Worm (Caenorhabditis elegans): ENCODE results near the gene mix-1.

The mix-1 gene

DNA sequence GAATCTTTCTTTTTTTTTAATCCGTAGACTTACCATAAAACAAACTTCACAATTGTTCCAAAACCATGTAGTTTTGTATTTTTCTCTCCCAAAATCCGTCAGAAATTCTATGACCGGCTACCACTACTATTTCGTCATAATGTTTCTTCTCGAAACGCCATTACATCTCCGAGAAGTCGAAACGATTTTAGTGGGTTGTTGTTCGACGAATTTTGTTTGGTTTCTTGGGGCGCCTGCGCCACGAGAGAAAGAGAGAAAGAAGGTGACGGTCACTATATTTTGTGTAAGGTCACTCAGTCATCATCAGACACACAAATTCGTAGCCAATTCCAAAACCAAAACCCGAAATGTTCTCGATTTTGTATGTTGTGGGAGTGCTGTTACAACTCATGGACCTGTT lies 63.1 kb downstream of the mix-1 start (continued):
- TF ChIP-seq pqm-1 (tag; optimal IDR thresholded peaks at IDR 0.05) (no peak), C16A3.4 (tag; optimal IDR thresholded peaks at IDR 0.05) (no peak), nhr-71 (tag; optimal IDR thresholded peaks at IDR 0.05) (peak; percentile 27), mdl-1 (tag; optimal IDR thresholded peaks at IDR 0.05) (peak in 1 of 2 experiments; percentile 12)

DNA sequence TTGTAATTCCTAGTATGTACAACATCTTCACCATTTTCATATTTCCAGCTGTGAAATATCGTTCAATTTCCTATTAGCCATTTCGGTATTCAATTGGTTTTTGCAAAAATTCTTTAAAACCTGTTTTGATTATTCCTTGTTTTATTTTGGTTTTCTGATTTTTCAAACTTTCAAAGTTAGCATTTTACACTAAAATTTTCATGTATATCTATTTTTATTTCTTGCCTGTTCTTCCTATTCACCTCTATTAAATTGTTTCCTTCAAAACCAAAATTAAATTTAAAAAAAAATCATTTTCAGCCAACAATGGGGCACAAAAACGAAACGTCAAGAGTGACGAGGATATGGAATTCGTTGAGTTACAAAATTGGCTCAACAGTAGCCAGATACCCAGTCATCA lies 64.9 kb downstream of the mix-1 start, which contains the start of gene ptr-8:
TSS of gene ptr-8 (plus strand) at position 301 of the 400 bp plus-strand sequence.
- no peak for TF ChIP-seq nhr-20 (tag; optimal IDR thresholded peaks at IDR 0.05)
- peak; percentile 33 for TF ChIP-seq nhr-85 (tag)
- no peak for TF ChIP-seq efl-1 (optimal IDR thresholded peaks at IDR 0.05)
- peak in 1 of 2 experiments; percentile 72 for TF ChIP-seq efl-1 (GFP tag; optimal IDR thresholded peaks at IDR 0.05 in 1 of 2)
